Worm (Caenorhabditis elegans): ENCODE results near the gene F36D3.1.
"Not testable (repeated sequence)": the region's sequence is repeated elsewhere in the genome, so short reads cannot be mapped to it uniquely, and the experiment has no call there.

- TF ChIP-seq zag-1 (tag; optimal IDR thresholded peaks at IDR 0.05); sup-37 (GFP tag; optimal IDR thresholded peaks at IDR 0.05); nhr-12 (tag; optimal IDR thresholded peaks at IDR 0.05); nhr-19 (GFP tag; conservative IDR thresholded peaks at IDR 0.05); ztf-4 (tag; optimal IDR thresholded peaks at IDR 0.05); ces-1 (GFP tag; optimal IDR thresholded peaks at IDR 0.05); sptf-1 (tag; optimal IDR thresholded peaks at IDR 0.05); snpc-4 (tag; optimal IDR thresholded peaks at IDR 0.05); tbx-2 (tag; optimal IDR thresholded peaks at IDR 0.05): not testable (repeated sequence)
These were observed 16.0 kb downstream of the F36D3.1 start, which contains the start of gene F36D3.5 for ce11 chrV:16515140-16515539.
